Worm (Caenorhabditis elegans): ENCODE measurements around the gene smu-2.

Gene smu-2

ce11 chrII:3502520-3503323 is 20.5 kb downstream of the smu-2 start, which contains the start of the genes col-71 and Y49F6B.2:
col-71 (minus strand) TSS chrII:3502570.
Y49F6B.2 (plus strand) TSS chrII:3502968.
- peak; percentile 64 for TF ChIP-seq fos-1 (tag; optimal IDR thresholded peaks at IDR 0.05)
- peak; percentile 95 for TF ChIP-seq fkh-4 (tag; optimal IDR thresholded peaks at IDR 0.05; ENCODE audit: borderline replicate concordance)
- peak; percentile 80 for TF ChIP-seq C04F5.9 (tag; optimal IDR thresholded peaks at IDR 0.05)
- TF ChIP-seq rnt-1 (tag; optimal IDR thresholded peaks at IDR 0.05), result peak; percentile 98
- no peak for TF ChIP-seq tlp-1 (tag; optimal IDR thresholded peaks at IDR 0.05)
- no peak for TF ChIP-seq hlh-4 (tag; optimal IDR thresholded peaks at IDR 0.05)
- TF ChIP-seq ces-1 (GFP tag; optimal IDR thresholded peaks at IDR 0.05), result peak; percentile 85
- TF ChIP-seq xbp-1 (tag; optimal IDR thresholded peaks at IDR 0.05), result peak; percentile 87
- peak; percentile 64 for TF ChIP-seq lin-39 (tag; optimal IDR thresholded peaks at IDR 0.05)
- TF ChIP-seq aha-1 (tag; optimal IDR thresholded peaks at IDR 0.05), result no peak
- TF ChIP-seq hpl-2 (GFP tag; optimal IDR thresholded peaks at IDR 0.05), result no peak
- TF ChIP-seq jun-1 (tag; optimal IDR thresholded peaks at IDR 0.05), result peak; percentile 31
- peak; percentile 91 for TF ChIP-seq ceh-90 (tag; optimal IDR thresholded peaks at IDR 0.05)
- TF ChIP-seq elt-3 (tag; optimal IDR thresholded peaks at IDR 0.05), result peak in 2 of 6 experiments; percentile 21 to 40
- TF ChIP-seq lin-13 (GFP tag; optimal IDR thresholded peaks at IDR 0.05), result peak; percentile 80
- TF ChIP-seq skn-1 (tag; optimal IDR thresholded peaks at IDR 0.05), result peak; percentile 65
- peak; percentile 72 for TF ChIP-seq C16A3.4 (tag; optimal IDR thresholded peaks at IDR 0.05)
- no peak for TF ChIP-seq hlh-17 (GFP tag; optimal IDR thresholded peaks at IDR 0.05; ENCODE audit: borderline replicate concordance)
- peak; percentile 65 to 79 (median 74) for TF ChIP-seq dpl-1 (GFP tag; optimal IDR thresholded peaks at IDR 0.05)
- peak; percentile 58 for TF ChIP-seq snpc-4 (tag; optimal IDR thresholded peaks at IDR 0.05)
- no peak for TF ChIP-seq zag-1 (tag; optimal IDR thresholded peaks at IDR 0.05)
- peak; percentile 81 for TF ChIP-seq swsn-7 (tag; optimal IDR thresholded peaks at IDR 0.05)
- TF ChIP-seq isw-1 (GFP tag; IDR thresholded peaks at IDR 0.05), result peak; percentile 74
- TF ChIP-seq nhr-47 (tag; optimal IDR thresholded peaks at IDR 0.05), result peak; percentile 90
- no peak for TF ChIP-seq nhr-76 (tag; optimal IDR thresholded peaks at IDR 0.05)
- peak; percentile 80 for TF ChIP-seq unc-98 (GFP tag; IDR thresholded peaks at IDR 0.05)
- no peak for TF ChIP-seq unc-30 (tag; optimal IDR thresholded peaks at IDR 0.05)
- no peak for TF ChIP-seq nhr-12 (tag; optimal IDR thresholded peaks at IDR 0.05)
- peak; percentile 86 for TF ChIP-seq snu-23 (GFP tag; optimal IDR thresholded peaks at IDR 0.05)
- TF ChIP-seq unc-130 (tag; optimal IDR thresholded peaks at IDR 0.05), result peak; percentile 24
- TF ChIP-seq unc-62 (GFP tag; optimal IDR thresholded peaks at IDR 0.05), result no peak
- TF ChIP-seq dsc-1 (tag; optimal IDR thresholded peaks at IDR 0.05), result peak; percentile 94
- TF ChIP-seq pax-3 (tag; optimal IDR thresholded peaks at IDR 0.05), result peak; percentile 81
- peak; percentile 87 for TF ChIP-seq nhr-71 (tag; optimal IDR thresholded peaks at IDR 0.05)
- TF ChIP-seq fkh-8 (tag; optimal IDR thresholded peaks at IDR 0.05), result peak; percentile 86
- TF ChIP-seq ama-1 (optimal IDR thresholded peaks at IDR 0.05), result no peak
- TF ChIP-seq nhr-28 (tag; optimal IDR thresholded peaks at IDR 0.05), result no peak
- peak; percentile 75 for TF ChIP-seq unc-86 (tag; optimal IDR thresholded peaks at IDR 0.05)
- peak; percentile 85 for TF ChIP-seq mep-1 (tag; optimal IDR thresholded peaks at IDR 0.05)
- peak; percentile 86 for TF ChIP-seq mab-9 (GFP tag; IDR thresholded peaks at IDR 0.05)
- TF ChIP-seq egl-27 (tag; optimal IDR thresholded peaks at IDR 0.05), result no peak
- TF ChIP-seq lir-3 (tag; optimal IDR thresholded peaks at IDR 0.05; ENCODE audit: poor library complexity), result peak; percentile 95
- peak; percentile 89 for TF ChIP-seq lin-14 (GFP tag; optimal IDR thresholded peaks at IDR 0.05)
- TF ChIP-seq F16B12.6 (tag; optimal IDR thresholded peaks at IDR 0.05), result peak; percentile 66
- TF ChIP-seq nhr-19 (GFP tag; conservative IDR thresholded peaks at IDR 0.05), result peak; percentile 79
- TF ChIP-seq mdl-1 (tag; optimal IDR thresholded peaks at IDR 0.05), result peak in 1 of 2 experiments; percentile 53
- no peak for TF ChIP-seq pag-3 (tag; optimal IDR thresholded peaks at IDR 0.05; ENCODE audit: borderline replicate concordance, insufficient read depth)
- TF ChIP-seq sup-37 (GFP tag; optimal IDR thresholded peaks at IDR 0.05), result no peak
- peak; percentile 76 to 82 (median 78) for TF ChIP-seq ceh-82 (tag; optimal IDR thresholded peaks at IDR 0.05)
- TF ChIP-seq lsy-2 (tag; optimal IDR thresholded peaks at IDR 0.05), result peak; percentile 84 to 85
- peak; percentile 57 for TF ChIP-seq grh-1 (GFP tag; IDR thresholded peaks at IDR 0.05)
